Worm (Caenorhabditis elegans): ENCODE data around the gene srt-67.

The srt-67 gene

ce11 chrV:5295940-5296339, 38.7 kb upstream of the srt-67 start:
- TF ChIP-seq rec-8 (tag; optimal IDR thresholded peaks at IDR 0.05), result no peak
- TF ChIP-seq somi-1 (GFP tag; optimal IDR thresholded peaks at IDR 0.05), result peak; percentile 2

DNA sequence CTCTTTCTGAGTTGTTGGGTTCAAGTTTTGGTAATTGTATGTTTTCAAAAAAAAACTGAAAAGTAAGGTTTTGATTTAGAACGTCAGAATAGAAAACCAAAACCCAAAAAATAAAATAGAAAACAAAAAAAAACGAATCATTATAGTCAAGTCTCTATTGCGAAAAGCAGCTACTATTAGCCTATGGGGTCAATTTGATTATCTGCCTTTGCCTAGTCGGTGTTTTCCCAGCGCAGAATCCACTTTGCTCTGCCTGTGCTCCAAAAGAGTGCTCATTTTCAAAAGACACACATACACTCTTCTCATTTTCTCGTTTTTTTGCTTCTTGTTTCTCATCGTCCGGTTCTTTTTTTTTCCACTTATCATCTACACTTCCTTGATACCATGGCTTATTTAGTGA, 31.4 kb upstream of the srt-67 start:
- no peak for TF ChIP-seq rpc-1 (optimal IDR thresholded peaks at IDR 0.05)
- TF ChIP-seq rpc-1 (tag; optimal IDR thresholded peaks at IDR 0.05), result no peak
- TF ChIP-seq snpc-4 (GFP tag; optimal IDR thresholded peaks at IDR 0.05), result no peak
- TF ChIP-seq snpc-4 (tag; optimal IDR thresholded peaks at IDR 0.05), result no peak
- TF ChIP-seq ccch-3 (GFP tag; optimal IDR thresholded peaks at IDR 0.05), result no peak
- no peak for TF ChIP-seq F39B2.1 (GFP tag; IDR thresholded peaks at IDR 0.05)
- TF ChIP-seq nhr-120 (GFP tag; IDR thresholded peaks at IDR 0.05), result no peak
- TF ChIP-seq lir-1 (GFP tag; conservative IDR thresholded peaks at IDR 0.05), result no peak
- TF ChIP-seq ztf-26 (tag; optimal IDR thresholded peaks at IDR 0.05), result no peak
- TF ChIP-seq unc-130 (GFP tag; optimal IDR thresholded peaks at IDR 0.05), result no peak
- no peak for TF ChIP-seq ZK185.1 (tag; optimal IDR thresholded peaks at IDR 0.05; ENCODE audit: poor library complexity, severe bottlenecking)
- no peak for TF ChIP-seq unc-62 (GFP tag; optimal IDR thresholded peaks at IDR 0.05)
- TF ChIP-seq zim-3 (tag; optimal IDR thresholded peaks at IDR 0.05), result no peak
- TF ChIP-seq F23B12.7 (tag; optimal IDR thresholded peaks at IDR 0.05; ENCODE audit: insufficient read depth), result no peak
- TF ChIP-seq ztf-28 (GFP tag; IDR thresholded peaks at IDR 0.05), result no peak

DNA sequence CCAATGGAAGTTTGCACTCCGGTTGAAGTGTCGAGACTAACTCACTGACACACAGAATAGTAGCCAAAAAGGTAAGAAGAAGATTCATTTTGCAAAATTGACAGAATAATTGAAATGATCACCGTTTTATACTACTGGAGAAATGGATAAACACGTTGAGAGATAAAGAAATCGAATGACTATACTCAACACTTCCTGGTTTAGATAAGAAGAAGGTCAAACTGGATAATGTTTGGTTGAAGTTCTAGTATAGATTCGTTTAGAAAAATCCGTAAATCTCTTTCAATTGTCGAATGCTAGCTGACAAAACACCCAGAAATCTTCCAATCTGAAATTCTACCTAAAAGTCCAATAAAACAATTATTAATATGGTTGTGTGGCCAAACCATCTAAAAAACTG, 30.0 kb upstream of the srt-67 start, which contains the start of gene Y49G5A.1:
Gene Y49G5A.1, minus strand, starts transcription at position 101 of the 400 bp plus-strand sequence.
- TF ChIP-seq Y79H2A.3 (GFP tag; conservative IDR thresholded peaks at IDR 0.05) (no peak), ekl-4 (GFP tag; IDR thresholded peaks at IDR 0.05) (no peak), B0336.3 (GFP tag; IDR thresholded peaks at IDR 0.05) (no peak), nfya-1 (tag; optimal IDR thresholded peaks at IDR 0.05; ENCODE audit: borderline replicate concordance, insufficient read depth) (no peak), mcd-1 (GFP tag; IDR thresholded peaks at IDR 0.05) (no peak), F37B4.10 (GFP tag; IDR thresholded peaks at IDR 0.05) (no peak), zfh-2 (GFP tag; conservative IDR thresholded peaks at IDR 0.05) (no peak), ceh-79 (tag; optimal IDR thresholded peaks at IDR 0.05) (no peak), F52B5.7 (tag; optimal IDR thresholded peaks at IDR 0.05) (no peak), F39B2.1 (GFP tag; IDR thresholded peaks at IDR 0.05) (no peak), F57C9.4 (tag; optimal IDR thresholded peaks at IDR 0.05) (no peak)

DNA sequence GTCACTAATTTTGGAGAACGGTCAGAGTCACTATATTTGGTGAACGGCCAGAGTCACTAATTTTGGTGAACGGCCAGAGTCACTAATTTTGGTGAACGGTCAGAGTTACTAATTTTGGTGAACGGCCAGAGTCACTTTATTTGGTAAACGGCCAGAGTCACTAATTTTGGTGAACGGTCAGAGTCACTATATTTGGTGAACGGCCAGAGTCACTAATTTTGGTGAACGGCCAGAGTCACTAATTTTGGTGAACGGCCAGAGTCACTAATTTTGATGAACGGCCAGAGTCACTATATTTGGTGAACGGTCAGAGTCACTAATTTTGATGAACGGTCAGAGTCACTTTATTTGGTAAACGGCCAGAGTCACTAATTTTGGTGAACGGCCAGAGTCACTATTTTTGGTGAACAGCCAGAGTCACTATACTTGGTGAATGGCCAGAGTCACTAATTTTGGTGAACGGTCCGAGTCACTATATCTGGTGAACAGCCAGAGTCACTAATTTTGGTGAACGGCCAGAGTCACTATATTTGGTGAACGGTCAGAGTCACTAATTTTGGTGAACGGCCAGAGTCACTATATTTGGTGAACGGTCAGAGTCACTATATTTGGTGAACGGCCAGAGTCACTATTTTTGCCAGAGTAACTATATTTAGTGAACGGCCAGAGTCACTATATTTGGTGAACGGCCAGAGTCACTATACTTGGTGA, 27.2 kb upstream of the srt-67 start:
- TF ChIP-seq nhr-179 (tag; optimal IDR thresholded peaks at IDR 0.05) (peak; percentile 15), sptf-2 (GFP tag; optimal IDR thresholded peaks at IDR 0.05) (peak; percentile 61), rec-8 (tag; optimal IDR thresholded peaks at IDR 0.05) (peak; percentile 3 to 18), fkh-3 (tag; optimal IDR thresholded peaks at IDR 0.05) (peak; percentile 57), ceh-79 (tag; optimal IDR thresholded peaks at IDR 0.05) (peak; percentile 72), lin-54 (GFP tag; optimal IDR thresholded peaks at IDR 0.05) (peak; percentile 5), die-1 (tag; optimal IDR thresholded peaks at IDR 0.05) (peak; percentile 48), hlh-12 (tag; optimal IDR thresholded peaks at IDR 0.05) (peak; percentile 58), ztf-22 (GFP tag; optimal IDR thresholded peaks at IDR 0.05) (peak; percentile 80), athp-1 (tag; optimal IDR thresholded peaks at IDR 0.05) (peak; percentile 10), nhr-27 (tag; optimal IDR thresholded peaks at IDR 0.05) (peak; percentile 51), ets-4 (GFP tag; optimal IDR thresholded peaks at IDR 0.05) (peak; percentile 76), F55B11.4 (tag; optimal IDR thresholded peaks at IDR 0.05; ENCODE audit: borderline replicate concordance, insufficient read depth) (peak; percentile 42), F57A8.1 (GFP tag; optimal IDR thresholded peaks at IDR 0.05) (peak; percentile 52)
